Worm (Caenorhabditis elegans): Measurements from ENCODE around the gene sri-60.

Gene sri-60

ce11 chrII:2705200-2705599 lies 2.5 kb upstream of the sri-60 start, which contains the start of gene srh-128:
Gene srh-128, minus strand, starts transcription at chrII:2705300.
- TF ChIP-seq ceh-2 (tag; optimal IDR thresholded peaks at IDR 0.05) (no peak), unc-42 (tag; optimal IDR thresholded peaks at IDR 0.05) (no peak), elt-4 (tag; optimal IDR thresholded peaks at IDR 0.05) (no peak), unc-86 (tag; optimal IDR thresholded peaks at IDR 0.05) (no peak), nhr-11 (tag; optimal IDR thresholded peaks at IDR 0.05) (no peak), fax-1 (tag; optimal IDR thresholded peaks at IDR 0.05) (no peak), ztf-16 (tag; optimal IDR thresholded peaks at IDR 0.05) (no peak), hlh-8 (tag; optimal IDR thresholded peaks at IDR 0.05) (no peak), ceh-9 (tag; optimal IDR thresholded peaks at IDR 0.05) (no peak), C38D4.7 (GFP tag; optimal IDR thresholded peaks at IDR 0.05) (no peak), ceh-34 (tag; optimal IDR thresholded peaks at IDR 0.05) (no peak)

ce11 chrII:2700229-2700628 lies 2.4 kb downstream of the sri-60 start, which contains the start of gene sri-61:
Gene sri-61, minus strand, starts transcription at chrII:2700329.
- TF ChIP-seq ceh-19 (GFP tag; optimal IDR thresholded peaks at IDR 0.05) (no peak), pag-3 (tag; optimal IDR thresholded peaks at IDR 0.05; ENCODE audit: borderline replicate concordance) (no peak), lim-6 (tag; optimal IDR thresholded peaks at IDR 0.05) (no peak), unc-3 (GFP tag; conservative IDR thresholded peaks at IDR 0.05) (no peak), unc-3 (tag; optimal IDR thresholded peaks at IDR 0.05) (no peak), elt-4 (tag; optimal IDR thresholded peaks at IDR 0.05) (no peak), ahr-1 (tag; optimal IDR thresholded peaks at IDR 0.05) (no peak), unc-86 (tag; optimal IDR thresholded peaks at IDR 0.05) (no peak), elt-2 (tag; optimal IDR thresholded peaks at IDR 0.05) (no peak), C38D4.7 (GFP tag; optimal IDR thresholded peaks at IDR 0.05) (no peak), tbx-7 (tag; optimal IDR thresholded peaks at IDR 0.05) (no peak), mec-3 (tag; optimal IDR thresholded peaks at IDR 0.05; ENCODE audit: borderline replicate concordance) (no peak), pat-9 (tag; optimal IDR thresholded peaks at IDR 0.05) (no peak), ceh-48 (tag; optimal IDR thresholded peaks at IDR 0.05) (no peak), ceh-6 (GFP tag; optimal IDR thresholded peaks at IDR 0.05) (no peak), pros-1 (tag; optimal IDR thresholded peaks at IDR 0.05) (no peak)

- TF ChIP-seq fkh-10 (GFP tag; optimal IDR thresholded peaks at IDR 0.05) (no peak), lim-6 (tag; optimal IDR thresholded peaks at IDR 0.05) (no peak), ceh-6 (GFP tag; optimal IDR thresholded peaks at IDR 0.05) (no peak), ref-2 (tag; optimal IDR thresholded peaks at IDR 0.05) (no peak), ama-1 (optimal IDR thresholded peaks at IDR 0.05) (no peak), ceh-18 (tag; optimal IDR thresholded peaks at IDR 0.05) (no peak), hlh-15 (tag; optimal IDR thresholded peaks at IDR 0.05) (no peak), unc-3 (GFP tag; conservative IDR thresholded peaks at IDR 0.05) (no peak), unc-3 (tag; optimal IDR thresholded peaks at IDR 0.05) (no peak), ztf-16 (tag; optimal IDR thresholded peaks at IDR 0.05) (no peak), zip-5 (tag; optimal IDR thresholded peaks at IDR 0.05) (no peak), ceh-22 (tag; optimal IDR thresholded peaks at IDR 0.05) (no peak)
Observed at ce11 chrII:2698378-2698777, 4.3 kb downstream of the sri-60 start, which contains the start of gene sri-62. Gene sri-62, minus strand, starts transcription at chrII:2698478.

- TF ChIP-seq unc-42 (tag; optimal IDR thresholded peaks at IDR 0.05) (peak; percentile 46), tbx-2 (tag; optimal IDR thresholded peaks at IDR 0.05) (no peak)
Observed at ce11 chrII:2695079-2695478, 7.6 kb downstream of the sri-60 start.

- no peak for TF ChIP-seq rnt-1 (tag; optimal IDR thresholded peaks at IDR 0.05)
- TF ChIP-seq fax-1 (tag; optimal IDR thresholded peaks at IDR 0.05): no peak
- TF ChIP-seq ztf-16 (tag; optimal IDR thresholded peaks at IDR 0.05): no peak
- no peak for TF ChIP-seq fkh-6 (tag; optimal IDR thresholded peaks at IDR 0.05)
Observed at ce11 chrII:2692476-2692875, 10.2 kb downstream of the sri-60 start, which contains the start of gene set-11. Gene set-11, minus strand, starts transcription at chrII:2692576.

- TF ChIP-seq pax-1 (tag; optimal IDR thresholded peaks at IDR 0.05): no peak
- no peak for TF ChIP-seq odd-2 (tag; optimal IDR thresholded peaks at IDR 0.05)
- TF ChIP-seq dmd-4 (tag; optimal IDR thresholded peaks at IDR 0.05; ENCODE audit: borderline replicate concordance): no peak
Observed at ce11 chrII:2690080-2690479, 12.6 kb downstream of the sri-60 start, which contains the start of gene nspf-3. Gene nspf-3, minus strand, starts transcription at chrII:2690180.
